Worm (Caenorhabditis elegans) whole organism, young adult: ENCODE measurements around the gene F59G1.8.

Experiments used
- F10E7.11 ChIP-seq: sonication (generic microtip); optimal IDR thresholded peaks from 2 replicates; lab custom pipeline; 2017; ENCODE audit warnings: mild to moderate bottlenecking, missing genetic modification characterization, moderate library complexity, missing compliant biosample characterization
- K11D2.4 ChIP-seq: fragments of 200-800 bp; sonication (Bioruptor generic); IDR thresholded peaks from 2 replicates; pipeline ENCODE4 v1.3.6; 2022; ENCODE audit warnings: missing genetic modification reagents, missing genetic modification characterization, missing compliant biosample characterization
- Y53F4B.3 ChIP-seq: fragments of 200-800 bp; sonication (Bioruptor generic); IDR thresholded peaks from 2 replicates; pipeline ENCODE4 v1.3.6; 2022; ENCODE audit warnings: missing genetic modification reagents, missing genetic modification characterization, missing compliant biosample characterization
- Y56A3A.18 ChIP-seq: fragments of 200-800 bp; sonication (Bioruptor generic); IDR thresholded peaks from 2 replicates; pipeline ENCODE4 v1.3.6; 2022; ENCODE audit warnings: missing genetic modification reagents, missing genetic modification characterization, missing compliant biosample characterization
- Y67H2A.10 ChIP-seq: fragments of 200-800 bp; sonication (Bioruptor generic); conservative IDR thresholded peaks from 2 replicates; pipeline ENCODE4 v1.3.6; 2022; ENCODE audit warnings: missing genetic modification reagents, missing genetic modification characterization, missing compliant biosample characterization
- ama-1 ChIP-seq, 3 experiments: fragments of 150-350 bp in 1 of 3; sonication (generic microtip) in 2 of 3; optimal IDR thresholded peaks; 2 replicates each; lab custom pipeline; 2014 to 2018; ENCODE audit warnings: missing biosample characterization in 2 of 3, missing genetic modification characterization in 2 of 3, missing genetic modification reagents in 2 of 3
- aptf-2 ChIP-seq: fragments of 200-800 bp; sonication (Bioruptor generic); conservative IDR thresholded peaks from 2 replicates; pipeline ENCODE4 v1.3.6; 2022; ENCODE audit warnings: missing genetic modification reagents, missing genetic modification characterization, missing compliant biosample characterization
- aptf-3 ChIP-seq: fragments of 200-800 bp; sonication (Bioruptor generic); IDR thresholded peaks from 2 replicates; pipeline ENCODE4 v1.3.6; 2022; ENCODE audit warnings: missing genetic modification characterization, missing compliant biosample characterization
- bed-1 ChIP-seq: fragments of 200-800 bp; sonication (Bioruptor generic); IDR thresholded peaks from 2 replicates; pipeline ENCODE4 v1.3.6; 2022; ENCODE audit warnings: missing genetic modification reagents, missing genetic modification characterization, missing compliant biosample characterization
- cebp-1 ChIP-seq, 2 experiments: fragments of 200-800 bp in 1 of 2; sonication (Bioruptor generic) in 1 of 2; sonication (generic microtip) in 1 of 2; IDR thresholded peaks in 1 of 2; optimal IDR thresholded peaks in 1 of 2; 2 replicates each; pipeline versions ENCODE4 v1.3.6 to Lab custom; 2017 to 2022; ENCODE audit warnings: missing compliant biosample characterization in 2 of 2, missing genetic modification characterization in 2 of 2, mild to moderate bottlenecking in 1 of 2, missing genetic modification reagents in 1 of 2, moderate library complexity in 1 of 2
- ceh-91 ChIP-seq: fragments of 200-800 bp; sonication (Bioruptor generic); IDR thresholded peaks from 2 replicates; pipeline ENCODE4 v1.3.6; 2022; ENCODE audit warnings: missing genetic modification reagents, missing genetic modification characterization, missing compliant biosample characterization
- chd-7 ChIP-seq: sonication (generic microtip); optimal IDR thresholded peaks from 2 replicates; lab custom pipeline; 2016; ENCODE audit warnings: mild to moderate bottlenecking, missing genetic modification characterization, moderate library complexity, missing compliant biosample characterization
- die-1 ChIP-seq: sonication (generic microtip); optimal IDR thresholded peaks from 2 replicates; lab custom pipeline; 2016; ENCODE audit warnings: missing genotype, mild to moderate bottlenecking, missing genetic modification characterization, missing compliant biosample characterization
- dox-1 ChIP-seq: fragments of 200-800 bp; sonication (Bioruptor generic); IDR thresholded peaks from 2 replicates; pipeline ENCODE4 v1.3.6; 2022; ENCODE audit warnings: missing genetic modification reagents, missing genetic modification characterization, missing compliant biosample characterization
- ekl-4 ChIP-seq: fragments of 200-800 bp; sonication (Bioruptor generic); IDR thresholded peaks from 2 replicates; pipeline ENCODE4 v1.3.6; 2022; ENCODE audit warnings: missing genetic modification reagents, missing genetic modification characterization, missing compliant biosample characterization
- gei-17 ChIP-seq: fragments of 200-800 bp; sonication (Bioruptor generic); optimal IDR thresholded peaks from 2 replicates; lab custom pipeline; 2018; ENCODE audit warnings: mild to moderate bottlenecking, missing genetic modification characterization, missing compliant biosample characterization
- him-1 ChIP-seq: sonication (generic microtip); optimal IDR thresholded peaks from 2 replicates; lab custom pipeline; 2016; ENCODE audit warnings: missing genotype, missing genetic modification reagents, missing genetic modification characterization, missing compliant biosample characterization
- hlh-12 ChIP-seq: sonication (generic microtip); optimal IDR thresholded peaks from 2 replicates; lab custom pipeline; 2016; ENCODE audit warnings: missing genetic modification characterization, missing compliant biosample characterization
- hmg-1.2 ChIP-seq: fragments of 200-800 bp; sonication (Bioruptor generic); IDR thresholded peaks from 2 replicates; pipeline ENCODE4 v1.3.6; 2022; ENCODE audit warnings: missing genetic modification reagents, missing genetic modification characterization, missing compliant biosample characterization
- hsf-1 ChIP-seq: fragments of 200-800 bp; sonication (Bioruptor generic); IDR thresholded peaks from 2 replicates; pipeline ENCODE4 v1.3.6; 2022; ENCODE audit warnings: missing genetic modification reagents, missing genetic modification characterization, missing compliant biosample characterization
- lag-1 ChIP-seq: fragments of 200-800 bp; sonication (Bioruptor generic); IDR thresholded peaks from 2 replicates; pipeline ENCODE4 v1.3.6; 2022; ENCODE audit warnings: missing genetic modification reagents, missing genetic modification characterization, missing compliant biosample characterization
- let-526 ChIP-seq: fragments of 200-800 bp; sonication (Bioruptor generic); IDR thresholded peaks from 2 replicates; pipeline ENCODE4 v1.3.6; 2022; ENCODE audit warnings: missing genetic modification reagents, missing genetic modification characterization, missing compliant biosample characterization
- lin-35 ChIP-seq, 3 experiments: fragments of 150-350 bp in 2 of 3; sonication (generic microtip) in 1 of 3; optimal IDR thresholded peaks; 2 replicates each; lab custom pipeline; 2014 to 2018; ENCODE audit warnings: missing biosample characterization in 3 of 3, missing genetic modification characterization in 3 of 3, missing genetic modification reagents in 3 of 3
- lin-54 ChIP-seq: fragments of 200-800 bp; sonication (Bioruptor generic); optimal IDR thresholded peaks from 2 replicates; lab custom pipeline; 2018; ENCODE audit warnings: mild to moderate bottlenecking, missing genetic modification characterization, missing compliant biosample characterization
- lsl-1 ChIP-seq: fragments of 200-800 bp; sonication (Bioruptor generic); optimal IDR thresholded peaks from 2 replicates; lab custom pipeline; 2018; ENCODE audit warnings: mild to moderate bottlenecking, missing genetic modification characterization, moderate library complexity, missing compliant biosample characterization
- nfya-1 ChIP-seq: sonication (generic microtip); optimal IDR thresholded peaks from 2 replicates; lab custom pipeline; 2017; ENCODE audit warnings: antibody characterized with exemption, missing compliant biosample characterization, missing genetic modification characterization, borderline replicate concordance; ENCODE audit not compliant: insufficient read depth
- nfyb-1 ChIP-seq: fragments of 200-800 bp; sonication (Bioruptor generic); IDR thresholded peaks from 2 replicates; pipeline ENCODE4 v1.3.6; 2022; ENCODE audit warnings: missing genetic modification reagents, missing genetic modification characterization, missing compliant biosample characterization
- nhr-90 ChIP-seq: sonication (generic microtip); optimal IDR thresholded peaks from 2 replicates; lab custom pipeline; 2016; ENCODE audit warnings: missing genotype, mild to moderate bottlenecking, missing genetic modification characterization, missing compliant biosample characterization
- rpc-1 ChIP-seq, 2 experiments: fragments of 150-350 bp in 1 of 2; sonication (generic microtip) in 1 of 2; optimal IDR thresholded peaks; 2 replicates each; lab custom pipeline; 2014 to 2018; ENCODE audit warnings: missing biosample characterization in 1 of 2, missing genetic modification characterization in 1 of 2, missing genetic modification reagents in 1 of 2, missing genotype in 1 of 2
- snpc-1.1 ChIP-seq: sonication (generic microtip); optimal IDR thresholded peaks from 2 replicates; lab custom pipeline; 2017; ENCODE audit warnings: missing genetic modification characterization, mild to moderate bottlenecking, missing compliant biosample characterization, antibody characterized with exemption, moderate library complexity, missing genotype, missing genetic modification reagents; ENCODE audit not compliant: insufficient read depth
- snpc-4 ChIP-seq, 5 experiments: fragments of 150-350 bp in 1 of 5; sonication (generic microtip) in 4 of 5; optimal IDR thresholded peaks; 2 replicates each; lab custom pipeline; 2014 to 2018; ENCODE audit warnings: missing genetic modification characterization in 5 of 5, missing biosample characterization in 3 of 5, antibody characterized with exemption in 2 of 5, mild to moderate bottlenecking in 2 of 5, missing compliant biosample characterization in 2 of 5, missing genotype in 2 of 5, moderate library complexity in 2 of 5, missing genetic modification reagents in 1 of 5
- tbp1 ChIP-seq: fragments of 200-800 bp; sonication (Bioruptor generic); optimal IDR thresholded peaks from 2 replicates; lab custom pipeline; 2018; ENCODE audit warnings: mild to moderate bottlenecking, missing genetic modification characterization, missing compliant biosample characterization
- unc-62 ChIP-seq: fragments of 150-350 bp; optimal IDR thresholded peaks from 2 replicates; lab custom pipeline; 2014; ENCODE audit warnings: missing biosample characterization, missing genetic modification reagents, missing genetic modification characterization
- ztf-25 ChIP-seq: fragments of 200-800 bp; sonication (Bioruptor generic); IDR thresholded peaks from 2 replicates; pipeline ENCODE4 v1.3.6; 2022; ENCODE audit warnings: missing genetic modification reagents, missing genetic modification characterization, missing compliant biosample characterization
- ztf-3 ChIP-seq: fragments of 200-800 bp; sonication (Bioruptor generic); optimal IDR thresholded peaks from 2 replicates; lab custom pipeline; 2018; ENCODE audit warnings: mild to moderate bottlenecking, missing genetic modification characterization, missing compliant biosample characterization

The F59G1.8 gene

ce11 chrII:5901407-5902026, 4.8 kb upstream of the F59G1.8 start (continued):
- TF ChIP-seq Y53F4B.3 = no peak
- TF ChIP-seq ztf-25 (GFP tag; lab: Robert Waterston, UW) = no peak
- no peak for TF ChIP-seq let-526
- TF ChIP-seq tbp1 (GFP tag; lab: Kevin White, UChicago) = no peak
- TF ChIP-seq ama-1 (optimal IDR thresholded peaks at IDR 0.05; lab: Kevin White, UChicago) = no peak
- TF ChIP-seq ama-1 (GFP tag; optimal IDR thresholded peaks at IDR 0.05; lab: Kevin White, UChicago) = no peak
- no peak for TF ChIP-seq lsl-1 (GFP tag; lab: Kevin White, UChicago)
- TF ChIP-seq bed-1 (GFP tag; lab: Robert Waterston, UW) = no peak
- TF ChIP-seq ekl-4 (GFP tag; lab: Robert Waterston, UW) = no peak
- peak; percentile 38; the same call in 1 of the 2 replicates for TF ChIP-seq dox-1 (GFP tag; lab: Robert Waterston, UW)
- TF ChIP-seq lin-54 (GFP tag; lab: Kevin White, UChicago) = no peak
- no peak for TF ChIP-seq unc-62
- no peak for TF ChIP-seq lin-35 (GFP tag; optimal IDR thresholded peaks at IDR 0.05; lab: Kevin White, UChicago)
- TF ChIP-seq die-1 (tag; lab: Kevin White, UChicago) = no peak
- TF ChIP-seq ztf-3 (GFP tag; lab: Kevin White, UChicago) = no peak
- no peak for TF ChIP-seq cebp-1 (GFP tag; IDR thresholded peaks at IDR 0.05; lab: Robert Waterston, UW)
- peak; percentile 51 for TF ChIP-seq cebp-1 (tag; optimal IDR thresholded peaks at IDR 0.05; lab: Kevin White, UChicago)

ce11 chrII:5902139-5902538, 4.2 kb upstream of the F59G1.8 start:
- TF ChIP-seq hsf-1 (no peak), nfya-1 (tag; lab: Kevin White, UChicago) (no peak), cebp-1 (GFP tag; IDR thresholded peaks at IDR 0.05; lab: Robert Waterston, UW) (no peak), cebp-1 (tag; optimal IDR thresholded peaks at IDR 0.05; lab: Kevin White, UChicago) (no peak), him-1 (tag; lab: Kevin White, UChicago) (no peak), nfyb-1 (no peak), snpc-4 (GFP tag; optimal IDR thresholded peaks at IDR 0.05; lab: Kevin White, UChicago) (no peak), snpc-4 (tag; optimal IDR thresholded peaks at IDR 0.05; lab: Kevin White, UChicago) (no peak), tbp1 (GFP tag; lab: Kevin White, UChicago) (no peak), lag-1 (GFP tag; lab: Robert Waterston, UW) (no peak), rpc-1 (optimal IDR thresholded peaks at IDR 0.05; lab: Kevin White, UChicago) (no peak), rpc-1 (tag; optimal IDR thresholded peaks at IDR 0.05; lab: Kevin White, UChicago) (no peak), chd-7 (tag; lab: Kevin White, UChicago) (no peak), hmg-1.2 (GFP tag; lab: Robert Waterston, UW) (no peak), gei-17 (GFP tag; lab: Kevin White, UChicago) (no peak), Y53F4B.3 (no peak), F10E7.11 (no peak), aptf-2 (GFP tag; lab: Robert Waterston, UW) (no peak), K11D2.4 (GFP tag; lab: Robert Waterston, UW) (no peak), ekl-4 (GFP tag; lab: Robert Waterston, UW) (no peak), snpc-1.1 (no peak), hlh-12 (tag; lab: Kevin White, UChicago) (no peak)
- TF ChIP-seq, all 124 proteins: peak for 0

ce11 chrII:5904252-5904651, 2.1 kb upstream of the F59G1.8 start, which contains the start of gene tsp-18:
Gene tsp-18 (plus strand): TSS chrII:5904552.
- TF ChIP-seq aptf-3 (no peak), ekl-4 (GFP tag; lab: Robert Waterston, UW) (no peak), nhr-90 (tag; lab: Kevin White, UChicago) (no peak), rpc-1 (optimal IDR thresholded peaks at IDR 0.05; lab: Kevin White, UChicago) (no peak), rpc-1 (tag; optimal IDR thresholded peaks at IDR 0.05; lab: Kevin White, UChicago) (no peak), Y56A3A.18 (GFP tag; lab: Robert Waterston, UW) (no peak), F10E7.11 (no peak), Y67H2A.10 (no peak), ceh-91 (GFP tag; lab: Robert Waterston, UW) (no peak)
